ENCODE assay signal across 1 fruit fly cellular context in the genomic region with DNA sequence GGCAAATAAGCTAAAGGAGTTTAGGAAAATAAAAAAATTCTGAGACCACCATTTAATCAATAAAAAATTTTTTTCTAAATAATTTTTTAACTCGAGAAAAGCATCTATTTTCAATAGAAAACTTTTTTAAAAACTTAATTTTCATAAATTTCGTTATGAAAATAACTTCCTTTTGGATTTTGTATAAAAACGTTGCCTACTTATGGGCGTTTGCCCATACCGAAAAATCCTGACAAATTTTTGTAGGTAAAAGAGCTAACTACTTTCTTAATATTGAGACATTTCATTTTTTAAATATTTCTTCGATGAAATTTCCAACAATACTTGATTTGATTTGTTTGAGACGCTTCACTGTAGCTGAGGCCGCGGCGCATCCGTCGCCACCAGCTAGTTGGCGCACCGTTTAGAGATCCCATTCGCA.
A peak's percentile ranks its signal among the peaks of the same experiment; 100 is the strongest.
TF ChIP-seq lines count a peak whose summit lies in the region.

No protein-coding gene starts in this region.

TF ChIP-seq in whole organism, embryonic, 481 proteins besides CTCF, POLR2A, EP300 and RAD21 (continued from another document and continues in another):
- TF ChIP-seq pros (GFP tag; optimal IDR thresholded peaks at IDR 0.05; lab: Kevin White, UChicago) (no peak), CG14710 (tag; optimal IDR thresholded peaks at IDR 0.05; lab: Kevin White, UChicago) (peak; percentile 48), CG4282 (GFP tag; optimal IDR thresholded peaks at IDR 0.05; lab: Kevin White, UChicago) (no peak), CG1529 (GFP tag; optimal IDR thresholded peaks at IDR 0.05; lab: Kevin White, UChicago) (peak; percentile 46), HHEX (GFP tag; optimal IDR thresholded peaks at IDR 0.05; lab: Kevin White, UChicago) (peak; percentile 8), nom (GFP tag; optimal IDR thresholded peaks at IDR 0.05; lab: Kevin White, UChicago) (no peak), Sox102F (GFP tag; optimal IDR thresholded peaks at IDR 0.05; lab: Kevin White, UChicago) (peak; percentile 69), ac (GFP tag; optimal IDR thresholded peaks at IDR 0.05; lab: Kevin White, UChicago) (no peak), Usf (GFP tag; optimal IDR thresholded peaks at IDR 0.05; lab: Kevin White, UChicago) (peak; percentile 35), sc (optimal IDR thresholded peaks at IDR 0.05; lab: Kevin White, UChicago) (no peak), sc (GFP tag; optimal IDR thresholded peaks at IDR 0.05; lab: Kevin White, UChicago) (peak; percentile 45), chif (GFP tag; optimal IDR thresholded peaks at IDR 0.05; lab: Kevin White, UChicago) (peak in 1 of 2 experiments; percentile 3), Camta (GFP tag; optimal IDR thresholded peaks at IDR 0.05; lab: Kevin White, UChicago) (no peak), CG1024 (GFP tag; IDR thresholded peaks at IDR 0.05; lab: Robert Waterston, UW) (no peak), crp (GFP tag; optimal IDR thresholded peaks at IDR 0.05; lab: Kevin White, UChicago) (no peak), odd (GFP tag; optimal IDR thresholded peaks at IDR 0.05; lab: Kevin White, UChicago) (peak; percentile 10), CG11560 (tag; IDR thresholded peaks at IDR 0.05; lab: Robert Waterston, UW) (no peak), CG13123 (GFP tag; optimal IDR thresholded peaks at IDR 0.05; lab: Kevin White, UChicago) (no peak), CG9932 (GFP tag; IDR thresholded peaks at IDR 0.05; lab: Robert Waterston, UW) (no peak), unpg (GFP tag; optimal IDR thresholded peaks at IDR 0.05; lab: Kevin White, UChicago) (peak; percentile 12), dan (GFP tag; IDR thresholded peaks at IDR 0.05; lab: Robert Waterston, UW) (no peak), Doc2 (GFP tag; IDR thresholded peaks at IDR 0.05; lab: Robert Waterston, UW) (no peak), Ptx1 (GFP tag; IDR thresholded peaks at IDR 0.05; lab: Robert Waterston, UW) (no peak), pzg (GFP tag; optimal IDR thresholded peaks at IDR 0.05; lab: Kevin White, UChicago) (no peak), CG10959 (GFP tag; IDR thresholded peaks at IDR 0.05; lab: Robert Waterston, UW) (no peak), chn (GFP tag; optimal IDR thresholded peaks at IDR 0.05; lab: Kevin White, UChicago) (no peak), CG16863 (GFP tag; optimal IDR thresholded peaks at IDR 0.05; lab: Kevin White, UChicago) (peak; percentile 44), al (GFP tag; IDR thresholded peaks at IDR 0.05; lab: Robert Waterston, UW) (no peak), CG10431 (GFP tag; optimal IDR thresholded peaks at IDR 0.05; lab: Kevin White, UChicago) (peak; percentile 22), bcd (GFP tag; optimal IDR thresholded peaks at IDR 0.05; lab: Kevin White, UChicago) (peak; percentile 47), CG8089 (GFP tag; optimal IDR thresholded peaks at IDR 0.05; lab: Kevin White, UChicago) (no peak), Sry-δ (GFP tag; optimal IDR thresholded peaks at IDR 0.05; lab: Kevin White, UChicago) (no peak), CG13775 (GFP tag; optimal IDR thresholded peaks at IDR 0.05; lab: Kevin White, UChicago) (peak; percentile 41), Vsx1 (GFP tag; optimal IDR thresholded peaks at IDR 0.05; lab: Kevin White, UChicago) (peak; percentile 24), CG11723 (GFP tag; optimal IDR thresholded peaks at IDR 0.05; lab: Kevin White, UChicago) (peak; percentile 23), CG16779 (GFP tag; IDR thresholded peaks at IDR 0.05; lab: Robert Waterston, UW) (no peak), Atf3 (GFP tag; optimal IDR thresholded peaks at IDR 0.05; lab: Kevin White, UChicago) (no peak), CG17186 (GFP tag; optimal IDR thresholded peaks at IDR 0.05; lab: Kevin White, UChicago) (no peak), NK7.1 (GFP tag; optimal IDR thresholded peaks at IDR 0.05; lab: Kevin White, UChicago) (no peak), Hr78 (GFP tag; optimal IDR thresholded peaks at IDR 0.05; lab: Kevin White, UChicago) (peak in 1 of 2 experiments; percentile 5), fd96Cb (tag; optimal IDR thresholded peaks at IDR 0.05; lab: Kevin White, UChicago) (peak; percentile 62), CG12219 (GFP tag; optimal IDR thresholded peaks at IDR 0.05; lab: Kevin White, UChicago) (no peak), YL-1 (GFP tag; optimal IDR thresholded peaks at IDR 0.05; lab: Kevin White, UChicago) (no peak), Dref (GFP tag; IDR thresholded peaks at IDR 0.05; lab: Robert Waterston, UW) (no peak), az2 (GFP tag; optimal IDR thresholded peaks at IDR 0.05; lab: Kevin White, UChicago) (peak; percentile 39), stwl (tag; optimal IDR thresholded peaks at IDR 0.05; lab: Kevin White, UChicago) (no peak), E2f1 (GFP tag; IDR thresholded peaks at IDR 0.05; lab: Robert Waterston, UW) (no peak), schlank (tag; optimal IDR thresholded peaks at IDR 0.05; lab: Kevin White, UChicago) (no peak), E2f2 (GFP tag; IDR thresholded peaks at IDR 0.05; lab: Robert Waterston, UW) (no peak), CG15696 (tag; optimal IDR thresholded peaks at IDR 0.05; lab: Kevin White, UChicago) (peak; percentile 51), NFAT (GFP tag; IDR thresholded peaks at IDR 0.05; lab: Robert Waterston, UW) (no peak), CG7556 (GFP tag; optimal IDR thresholded peaks at IDR 0.05; lab: Kevin White, UChicago) (peak; percentile 79), HLHmδ (GFP tag; optimal IDR thresholded peaks at IDR 0.05; lab: Kevin White, UChicago) (no peak), sens (GFP tag; lab: Kevin White, UChicago) (peak; percentile 94), HLH54F (GFP tag; optimal IDR thresholded peaks at IDR 0.05; lab: Kevin White, UChicago) (peak; percentile 31), Elba2 (GFP tag; optimal IDR thresholded peaks at IDR 0.05; lab: Kevin White, UChicago) (no peak), Rx (GFP tag; IDR thresholded peaks at IDR 0.05; lab: Robert Waterston, UW) (no peak), ham (GFP tag; IDR thresholded peaks at IDR 0.05; lab: Robert Waterston, UW) (no peak), otp (GFP tag; IDR thresholded peaks at IDR 0.05; lab: Robert Waterston, UW) (no peak), ftz-f1 (GFP tag; optimal IDR thresholded peaks at IDR 0.05; lab: Kevin White, UChicago) (no peak), ken (GFP tag; IDR thresholded peaks at IDR 0.05; lab: Robert Waterston, UW) (no peak), chm (GFP tag; IDR thresholded peaks at IDR 0.05; lab: Robert Waterston, UW) (no peak), Mrtf (GFP tag; IDR thresholded peaks at IDR 0.05; lab: Robert Waterston, UW) (no peak), grau (tag; optimal IDR thresholded peaks at IDR 0.05; lab: Kevin White, UChicago) (peak; percentile 91), zfh2 (GFP tag; optimal IDR thresholded peaks at IDR 0.05; lab: Kevin White, UChicago) (peak; percentile 37), Bdp1 (GFP tag; optimal IDR thresholded peaks at IDR 0.05; lab: Kevin White, UChicago) (no peak), CG12659 (GFP tag; optimal IDR thresholded peaks at IDR 0.05; lab: Kevin White, UChicago) (peak; percentile 47), chinmo (GFP tag; IDR thresholded peaks at IDR 0.05; lab: Robert Waterston, UW; ENCODE audit: partially characterized antibody) (no peak), CG4404 (GFP tag; IDR thresholded peaks at IDR 0.05; lab: Robert Waterston, UW) (peak; percentile 32; the same call in 1 of the 2 replicates), hkb (optimal IDR thresholded peaks at IDR 0.05; lab: Kevin White, UChicago) (no peak), hkb (GFP tag; IDR thresholded peaks at IDR 0.05; lab: Robert Waterston, UW) (no peak), CG14014 (GFP tag; IDR thresholded peaks at IDR 0.05; lab: Robert Waterston, UW) (no peak), slbo (GFP tag; IDR thresholded peaks at IDR 0.05; lab: Robert Waterston, UW) (peak; percentile 55), CG9817 (tag; optimal IDR thresholded peaks at IDR 0.05; lab: Kevin White, UChicago) (peak; percentile 3), zen2 (GFP tag; IDR thresholded peaks at IDR 0.05; lab: Robert Waterston, UW; ENCODE audit: partially characterized antibody) (no peak), CG11456 (GFP tag; IDR thresholded peaks at IDR 0.05; lab: Robert Waterston, UW) (no peak), org-1 (GFP tag; optimal IDR thresholded peaks at IDR 0.05; lab: Kevin White, UChicago) (peak; percentile 41), Stat92E (GFP tag; optimal IDR thresholded peaks at IDR 0.05; lab: Kevin White, UChicago) (no peak), CG5180 (GFP tag; optimal IDR thresholded peaks at IDR 0.05; lab: Kevin White, UChicago) (peak; percentile 15), pum (GFP tag; optimal IDR thresholded peaks at IDR 0.05; lab: Kevin White, UChicago) (peak; percentile 33), nerfin-1 (tag; optimal IDR thresholded peaks at IDR 0.05; lab: Kevin White, UChicago) (peak; percentile 30), CHES-1-like (GFP tag; optimal IDR thresholded peaks at IDR 0.05; lab: Kevin White, UChicago) (peak; percentile 19), CG7963 (GFP tag; IDR thresholded peaks at IDR 0.05; lab: Robert Waterston, UW; ENCODE audit: partially characterized antibody) (no peak), Hr51 (GFP tag; optimal IDR thresholded peaks at IDR 0.05; lab: Kevin White, UChicago) (peak in 1 of 2 experiments; percentile 65), cato (GFP tag; optimal IDR thresholded peaks at IDR 0.05; lab: Kevin White, UChicago; ENCODE audit: borderline replicate concordance) (no peak), Lpt (GFP tag; optimal IDR thresholded peaks at IDR 0.05; lab: Kevin White, UChicago) (no peak), bsh (GFP tag; optimal IDR thresholded peaks at IDR 0.05; lab: Kevin White, UChicago) (peak; percentile 49 to 53), CG13287 (GFP tag; IDR thresholded peaks at IDR 0.05; lab: Robert Waterston, UW; ENCODE audit: partially characterized antibody) (no peak), tgo (GFP tag; IDR thresholded peaks at IDR 0.05; lab: Robert Waterston, UW) (no peak), vfl (GFP tag; optimal IDR thresholded peaks at IDR 0.05; lab: Kevin White, UChicago) (no peak), fd102C (GFP tag; optimal IDR thresholded peaks at IDR 0.05; lab: Kevin White, UChicago) (no peak), Ada2b (GFP tag; IDR thresholded peaks at IDR 0.05; lab: Robert Waterston, UW) (0 out of 2 replicates have a peak, but pooled peaks have one; percentile 9), pb (GFP tag; optimal IDR thresholded peaks at IDR 0.05; lab: Kevin White, UChicago) (no peak), CG2678 (tag; optimal IDR thresholded peaks at IDR 0.05; lab: Kevin White, UChicago) (peak; percentile 72), Chrac-16 (GFP tag; optimal IDR thresholded peaks at IDR 0.05; lab: Kevin White, UChicago) (peak; percentile 14), tx (GFP tag; optimal IDR thresholded peaks at IDR 0.05; lab: Kevin White, UChicago) (no peak), phol (tag; optimal IDR thresholded peaks at IDR 0.05; lab: Kevin White, UChicago) (peak; percentile 66), ATbp (GFP tag; optimal IDR thresholded peaks at IDR 0.05; lab: Kevin White, UChicago) (peak; percentile 11), Atf6 (GFP tag; IDR thresholded peaks at IDR 0.05; lab: Robert Waterston, UW) (no peak), CG9437 (GFP tag; optimal IDR thresholded peaks at IDR 0.05; lab: Kevin White, UChicago) (peak; percentile 54), Kr (GFP tag; optimal IDR thresholded peaks at IDR 0.05; lab: Kevin White, UChicago) (no peak), C15 (GFP tag; IDR thresholded peaks at IDR 0.05; lab: Robert Waterston, UW) (no peak), Rfx (GFP tag; IDR thresholded peaks at IDR 0.05; lab: Robert Waterston, UW) (peak; percentile 9; the same call in 1 of the 2 replicates), CG2202 (tag; optimal IDR thresholded peaks at IDR 0.05; lab: Kevin White, UChicago) (no peak), Eip74EF (GFP tag; optimal IDR thresholded peaks at IDR 0.05; lab: Kevin White, UChicago) (peak in 1 of 2 experiments; percentile 21), fd64A (GFP tag; optimal IDR thresholded peaks at IDR 0.05; lab: Kevin White, UChicago) (no peak), unc-4 (GFP tag; IDR thresholded peaks at IDR 0.05; lab: Robert Waterston, UW; ENCODE audit: partially characterized antibody) (no peak), caup (GFP tag; optimal IDR thresholded peaks at IDR 0.05; lab: Kevin White, UChicago; ENCODE audit: severe bottlenecking) (no peak), Deaf1 (tag; optimal IDR thresholded peaks at IDR 0.05; lab: Kevin White, UChicago) (no peak), trh (GFP tag; optimal IDR thresholded peaks at IDR 0.05; lab: Kevin White, UChicago) (no peak), Xbp1 (GFP tag; optimal IDR thresholded peaks at IDR 0.05; lab: Kevin White, UChicago) (peak; percentile 53), CG7357 (GFP tag; IDR thresholded peaks at IDR 0.05; lab: Robert Waterston, UW) (no peak), Dbx (GFP tag; IDR thresholded peaks at IDR 0.05; lab: Robert Waterston, UW) (no peak), CG17912 (GFP tag; optimal IDR thresholded peaks at IDR 0.05; lab: Kevin White, UChicago) (no peak), CG3995 (GFP tag; optimal IDR thresholded peaks at IDR 0.05; lab: Kevin White, UChicago) (no peak), B-H1 (GFP tag; IDR thresholded peaks at IDR 0.05; lab: Robert Waterston, UW) (no peak), CG34422 (GFP tag; IDR thresholded peaks at IDR 0.05; lab: Robert Waterston, UW) (0 out of 3 replicates have a peak, but pooled peaks have one; percentile 28), row (GFP tag; IDR thresholded peaks at IDR 0.05; lab: Robert Waterston, UW) (peak; percentile 61), CG11085 (GFP tag; IDR thresholded peaks at IDR 0.05; lab: Robert Waterston, UW) (no peak), danr (GFP tag; IDR thresholded peaks at IDR 0.05; lab: Robert Waterston, UW) (no peak), HmgD (GFP tag; optimal IDR thresholded peaks at IDR 0.05; lab: Kevin White, UChicago) (no peak), CG7839 (tag; optimal IDR thresholded peaks at IDR 0.05; lab: Kevin White, UChicago) (peak; percentile 62), gsb-n (tag; optimal IDR thresholded peaks at IDR 0.05; lab: Kevin White, UChicago) (peak; percentile 32), NC2α (GFP tag; optimal IDR thresholded peaks at IDR 0.05; lab: Kevin White, UChicago) (no peak), Myb (GFP tag; optimal IDR thresholded peaks at IDR 0.05; lab: Kevin White, UChicago) (peak; percentile 5), CG9609 (GFP tag; optimal IDR thresholded peaks at IDR 0.05; lab: Kevin White, UChicago) (peak; percentile 43), stc (GFP tag; IDR thresholded peaks at IDR 0.05; lab: Robert Waterston, UW) (no peak), Xrp1 (GFP tag; IDR thresholded peaks at IDR 0.05; lab: Robert Waterston, UW) (peak; percentile 66; the same call in 1 of the 2 replicates), CG6654 (GFP tag; optimal IDR thresholded peaks at IDR 0.05; lab: Kevin White, UChicago) (peak; percentile 31), CG32532 (GFP tag; IDR thresholded peaks at IDR 0.05; lab: Robert Waterston, UW) (no peak), CG14965 (GFP tag; optimal IDR thresholded peaks at IDR 0.05; lab: Kevin White, UChicago; ENCODE audit: borderline replicate concordance) (no peak)
